Worm (Caenorhabditis elegans): ENCODE data around the gene set-16.

- TF ChIP-seq ztf-11 (tag; optimal IDR thresholded peaks at IDR 0.05) = no peak
- no peak for TF ChIP-seq unc-62 (GFP tag; optimal IDR thresholded peaks at IDR 0.05)
- TF ChIP-seq elt-3 (tag; optimal IDR thresholded peaks at IDR 0.05) = no peak
- no peak for TF ChIP-seq ham-2 (GFP tag; optimal IDR thresholded peaks at IDR 0.05)
- no peak for TF ChIP-seq pha-4 (tag; optimal IDR thresholded peaks at IDR 0.05)
- TF ChIP-seq snpc-4 (tag; optimal IDR thresholded peaks at IDR 0.05) = no peak
- no peak for TF ChIP-seq nhr-12 (tag; optimal IDR thresholded peaks at IDR 0.05)
- TF ChIP-seq tbx-8 (GFP tag; optimal IDR thresholded peaks at IDR 0.05) = no peak
- TF ChIP-seq mep-1 (tag; optimal IDR thresholded peaks at IDR 0.05) = no peak
- TF ChIP-seq nhr-2 (tag; optimal IDR thresholded peaks at IDR 0.05) = no peak
- no peak for TF ChIP-seq nhr-76 (tag; optimal IDR thresholded peaks at IDR 0.05)
- no peak for TF ChIP-seq nhr-28 (tag; optimal IDR thresholded peaks at IDR 0.05)
These were observed 35.2 kb downstream of the set-16 start, which contains the start of gene sid-2 for ce11 chrIII:13678761-13679495.
